Fruit fly (Drosophila melanogaster): ENCODE results near the gene fh.

fh gene

dm6 chrX:9163110-9163509 lies 14.2 kb upstream of the fh start, which contains the start of gene mei-P26:
TSS of gene mei-P26 (plus strand) at chrX:9163255.
- TF ChIP-seq CG9817 (tag; optimal IDR thresholded peaks at IDR 0.05), result no peak
- peak; percentile 79 for TF ChIP-seq zen2 (GFP tag; IDR thresholded peaks at IDR 0.05; ENCODE audit: partially characterized antibody)
- no peak for TF ChIP-seq nom (GFP tag; optimal IDR thresholded peaks at IDR 0.05)
- peak; percentile 21 for TF ChIP-seq CG15514 (GFP tag; optimal IDR thresholded peaks at IDR 0.05)
- TF ChIP-seq CG14965 (GFP tag; optimal IDR thresholded peaks at IDR 0.05; ENCODE audit: borderline replicate concordance), result no peak
- no peak for TF ChIP-seq CG4328 (GFP tag; optimal IDR thresholded peaks at IDR 0.05)
- TF ChIP-seq CG42726 (GFP tag; IDR thresholded peaks at IDR 0.05; ENCODE audit: partially characterized antibody), result peak; percentile 82; the same call in 1 of the 2 replicates
- TF ChIP-seq Mes4 (GFP tag; optimal IDR thresholded peaks at IDR 0.05), result no peak
- TF ChIP-seq dmrt99B (tag; optimal IDR thresholded peaks at IDR 0.05), result no peak
- no peak for TF ChIP-seq ewg (GFP tag; optimal IDR thresholded peaks at IDR 0.05)
- no peak for TF ChIP-seq NK7.1 (GFP tag; optimal IDR thresholded peaks at IDR 0.05)
- no peak for TF ChIP-seq bcd (GFP tag; optimal IDR thresholded peaks at IDR 0.05)
- no peak for TF ChIP-seq CG10274 (GFP tag; optimal IDR thresholded peaks at IDR 0.05)
- no peak for TF ChIP-seq stc (GFP tag; IDR thresholded peaks at IDR 0.05)
- no peak for TF ChIP-seq CG10462 (GFP tag; optimal IDR thresholded peaks at IDR 0.05)
- TF ChIP-seq unc-4 (GFP tag; IDR thresholded peaks at IDR 0.05; ENCODE audit: partially characterized antibody), result peak; percentile 84
- TF ChIP-seq MESR4 (GFP tag; optimal IDR thresholded peaks at IDR 0.05), result peak; percentile 73
- TF ChIP-seq tna (GFP tag; IDR thresholded peaks at IDR 0.05; ENCODE audit: partially characterized antibody), result peak; percentile 72
- TF ChIP-seq ranshi (GFP tag; IDR thresholded peaks at IDR 0.05), result no peak
- no peak for TF ChIP-seq CG10209 (GFP tag; optimal IDR thresholded peaks at IDR 0.05)
- TF ChIP-seq yki (optimal IDR thresholded peaks at IDR 0.05), result no peak
- peak; percentile 73 for TF ChIP-seq nerfin-2 (GFP tag; IDR thresholded peaks at IDR 0.05; ENCODE audit: partially characterized antibody)
- TF ChIP-seq CG3726 (GFP tag; IDR thresholded peaks at IDR 0.05), result no peak
- no peak for TF ChIP-seq Hr39 (optimal IDR thresholded peaks at IDR 0.05)
- no peak for TF ChIP-seq en (GFP tag; optimal IDR thresholded peaks at IDR 0.05)
- TF ChIP-seq CG18476 (GFP tag; optimal IDR thresholded peaks at IDR 0.05), result no peak
- no peak for TF ChIP-seq CG6654 (GFP tag; optimal IDR thresholded peaks at IDR 0.05)
- peak in 1 of 2 experiments; percentile 26 for TF ChIP-seq Pdp1 (GFP tag; optimal IDR thresholded peaks at IDR 0.05)
- no peak for TF ChIP-seq CG4424 (GFP tag; optimal IDR thresholded peaks at IDR 0.05)
- no peak for TF ChIP-seq YL-1 (GFP tag; optimal IDR thresholded peaks at IDR 0.05)
- TF ChIP-seq CG2129 (GFP tag; IDR thresholded peaks at IDR 0.05; ENCODE audit: partially characterized antibody), result peak; percentile 65
- no peak for TF ChIP-seq Atf3 (GFP tag; optimal IDR thresholded peaks at IDR 0.05)
- TF ChIP-seq Ets97D (GFP tag; optimal IDR thresholded peaks at IDR 0.05), result no peak
- TF ChIP-seq CG14710 (tag; optimal IDR thresholded peaks at IDR 0.05), result peak; percentile 26
- no peak for TF ChIP-seq pho (GFP tag; optimal IDR thresholded peaks at IDR 0.05)
- TF ChIP-seq CG12104 (GFP tag; optimal IDR thresholded peaks at IDR 0.05), result no peak
- no peak for TF ChIP-seq CG16779 (GFP tag; IDR thresholded peaks at IDR 0.05)
- no peak for TF ChIP-seq CG9609 (GFP tag; optimal IDR thresholded peaks at IDR 0.05)
- TF ChIP-seq MTF-1 (GFP tag; optimal IDR thresholded peaks at IDR 0.05; ENCODE audit: borderline replicate concordance), result no peak
- no peak for TF ChIP-seq D19A (tag; optimal IDR thresholded peaks at IDR 0.05)
- peak; percentile 74; the same call in 1 of the 3 replicates for TF ChIP-seq mld (GFP tag; IDR thresholded peaks at IDR 0.05; ENCODE audit: partially characterized antibody)
- no peak for TF ChIP-seq az2 (GFP tag; optimal IDR thresholded peaks at IDR 0.05)
- no peak for TF ChIP-seq chif (GFP tag; optimal IDR thresholded peaks at IDR 0.05)
- no peak for TF ChIP-seq run (tag; optimal IDR thresholded peaks at IDR 0.05)
- no peak for TF ChIP-seq Sin3A (optimal IDR thresholded peaks at IDR 0.05)
- TF ChIP-seq CG30403 (GFP tag; optimal IDR thresholded peaks at IDR 0.05), result no peak
- no peak for TF ChIP-seq CG10366 (GFP tag; IDR thresholded peaks at IDR 0.05)
- no peak for TF ChIP-seq dpn (GFP tag; optimal IDR thresholded peaks at IDR 0.05)
- TF ChIP-seq CG32772 (GFP tag; IDR thresholded peaks at IDR 0.05), result no peak
- no peak for TF ChIP-seq CG11247 (GFP tag; IDR thresholded peaks at IDR 0.05)
- TF ChIP-seq chm (GFP tag; IDR thresholded peaks at IDR 0.05), result no peak
- TF ChIP-seq ap (GFP tag; IDR thresholded peaks at IDR 0.05), result no peak
